Fruit fly (Drosophila melanogaster) Kc167 (cell line): Measurements from ENCODE around the gene ebo.

Experiments used
- Myc ChIP-seq: fragments of >200 bp; optimal IDR thresholded peaks from 2 replicates; lab custom pipeline; 2017; ENCODE audit warnings: missing external identifiers
- Sin3A ChIP-seq: fragments of >200 bp; optimal IDR thresholded peaks from 2 replicates; lab custom pipeline; 2018; ENCODE audit warnings: missing external identifiers
- h ChIP-seq: fragments of >200 bp; optimal IDR thresholded peaks from 3 replicates; lab custom pipeline; 2018; ENCODE audit warnings: missing external identifiers
- insv ChIP-seq: fragments of >200 bp; optimal IDR thresholded peaks from 3 replicates; lab custom pipeline; 2018; ENCODE audit warnings: missing external identifiers
- psq ChIP-seq: fragments of >200 bp; optimal IDR thresholded peaks from 2 replicates; lab custom pipeline; 2017; ENCODE audit warnings: missing external identifiers
- ttk ChIP-seq: sonication (Bioruptor generic); optimal IDR thresholded peaks from 2 replicates; lab custom pipeline; 2017; ENCODE audit warnings: missing external identifiers

DNA sequence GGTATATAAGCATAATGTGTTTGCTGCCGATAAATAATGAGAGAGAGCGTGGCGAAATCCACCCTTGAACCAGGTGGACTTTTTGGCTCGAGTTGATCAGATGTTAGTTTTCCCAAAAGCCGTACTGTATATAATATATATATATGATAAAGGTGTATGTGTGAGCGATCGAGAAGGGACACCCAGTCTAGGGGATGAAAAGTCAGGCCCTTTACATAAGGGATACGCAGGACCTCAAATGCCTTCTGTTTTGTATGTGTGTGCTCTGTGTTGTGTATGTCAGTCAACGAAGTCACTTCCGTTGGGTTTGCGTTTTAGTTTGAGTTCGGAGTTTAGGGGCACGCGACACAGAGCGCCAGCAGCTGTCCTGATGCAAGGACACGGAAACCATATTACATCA, 15.9 kb downstream of the ebo start, which contains the start of gene ase:
- no peak for TF ChIP-seq psq (lab: Kevin White, UChicago)
- no peak for TF ChIP-seq h (lab: Kevin White, UChicago)
- no peak for TF ChIP-seq insv (lab: Kevin White, UChicago)
- no peak for TF ChIP-seq ttk (lab: Kevin White, UChicago)
- no peak for TF ChIP-seq Myc (lab: Kevin White, UChicago)
- no peak for TF ChIP-seq Sin3A
